Fruit fly (Drosophila melanogaster) whole organism, embryonic: ENCODE results near the gene Adh.
A peak's percentile ranks its signal among the peaks of the same experiment; 100 is the strongest.

ENCODE experiments used
- CG10267 ChIP-seq: fragments of 200-800 bp; sonication (Bioruptor generic); optimal IDR thresholded peaks from 2 replicates; lab custom pipeline; 2018; ENCODE audit warnings: missing biosample characterization, mild to moderate bottlenecking, missing genetic modification characterization, moderate library complexity
- CG10366 ChIP-seq: fragments of 200-800 bp; sonication (Bioruptor generic); IDR thresholded peaks from 2 replicates; pipeline ENCODE4 v1.3.6; 2022; ENCODE audit warnings: missing biosample characterization, missing genetic modification characterization
- CG10462 ChIP-seq: fragments of 200-800 bp; sonication (Bioruptor generic); optimal IDR thresholded peaks from 2 replicates; lab custom pipeline; 2016; ENCODE audit warnings: missing biosample characterization, missing genetic modification characterization
- CG11504 ChIP-seq: fragments of 200-800 bp; sonication (Bioruptor generic); optimal IDR thresholded peaks from 3 replicates; lab custom pipeline; 2019; ENCODE audit warnings: missing biosample characterization, mild to moderate bottlenecking, missing genetic modification characterization, moderate library complexity
- CG12071 ChIP-seq: fragments of 200-800 bp; sonication (Bioruptor generic); optimal IDR thresholded peaks from 3 replicates; lab custom pipeline; 2018; ENCODE audit warnings: missing biosample characterization, mild to moderate bottlenecking, missing genetic modification characterization
- CG13296 ChIP-seq: fragments of 200-800 bp; sonication (Bioruptor generic); optimal IDR thresholded peaks from 3 replicates; lab custom pipeline; 2018; ENCODE audit warnings: missing biosample characterization, mild to moderate bottlenecking, missing genetic modification characterization
- CG14860 ChIP-seq: fragments of 200-800 bp; sonication (Bioruptor generic); IDR thresholded peaks from 3 replicates; pipeline ENCODE4 v1.3.6; 2022; ENCODE audit warnings: missing biosample characterization, missing genetic modification characterization; ENCODE audit not compliant: partially characterized antibody
- CG16813 ChIP-seq: fragments of 200-800 bp; sonication (Bioruptor generic); IDR thresholded peaks from 3 replicates; pipeline ENCODE4 v1.3.6; 2022; ENCODE audit warnings: missing biosample characterization, missing genetic modification characterization; ENCODE audit not compliant: partially characterized antibody
- CG1792 ChIP-seq: fragments of 200-800 bp; sonication (Bioruptor generic); optimal IDR thresholded peaks from 2 replicates; lab custom pipeline; 2016; ENCODE audit warnings: missing biosample characterization, missing genetic modification characterization
- CG2129 ChIP-seq: fragments of 200-800 bp; sonication (Bioruptor generic); IDR thresholded peaks from 2 replicates; pipeline ENCODE4 v1.3.6; 2022; ENCODE audit warnings: missing biosample characterization, missing genetic modification characterization; ENCODE audit not compliant: partially characterized antibody
- CG31365 ChIP-seq: fragments of 200-800 bp; sonication (Bioruptor generic); optimal IDR thresholded peaks from 2 replicates; lab custom pipeline; 2018; ENCODE audit warnings: missing biosample characterization, mild to moderate bottlenecking, missing genetic modification characterization
- CG4820 ChIP-seq: fragments of 200-800 bp; sonication (Bioruptor generic); optimal IDR thresholded peaks from 3 replicates; lab custom pipeline; 2016; ENCODE audit warnings: missing biosample characterization, missing genetic modification characterization
- CG6854 ChIP-seq: fragments of 200-800 bp; sonication (Bioruptor generic); optimal IDR thresholded peaks from 3 replicates; lab custom pipeline; 2017; ENCODE audit warnings: missing biosample characterization, mild to moderate bottlenecking, missing genetic modification characterization
- CG7271 ChIP-seq: fragments of 200-800 bp; sonication (Bioruptor generic); optimal IDR thresholded peaks from 2 replicates; lab custom pipeline; 2018; ENCODE audit warnings: missing biosample characterization, mild to moderate bottlenecking, missing genetic modification characterization, moderate library complexity
- CG7357 ChIP-seq: fragments of 200-800 bp; sonication (Bioruptor generic); IDR thresholded peaks from 3 replicates; pipeline ENCODE4 v1.3.6; 2022; ENCODE audit warnings: missing biosample characterization, missing genetic modification characterization
- CG7745 ChIP-seq: fragments of 200-800 bp; sonication (Bioruptor generic); optimal IDR thresholded peaks from 2 replicates; lab custom pipeline; 2018; ENCODE audit warnings: missing biosample characterization, mild to moderate bottlenecking, missing genetic modification characterization, moderate library complexity
- CG7963 ChIP-seq: fragments of 200-800 bp; sonication (Bioruptor generic); IDR thresholded peaks from 3 replicates; pipeline ENCODE4 v1.3.6; 2022; ENCODE audit warnings: missing biosample characterization, missing genetic modification characterization; ENCODE audit not compliant: partially characterized antibody
- Dp ChIP-seq: fragments of 200-800 bp; sonication (Bioruptor generic); optimal IDR thresholded peaks from 2 replicates; lab custom pipeline; 2018; ENCODE audit warnings: missing biosample characterization, mild to moderate bottlenecking, missing genetic modification characterization, moderate library complexity
- Elba2 ChIP-seq: fragments of 200-800 bp; sonication (Bioruptor generic); optimal IDR thresholded peaks from 3 replicates; lab custom pipeline; 2016; ENCODE audit warnings: missing biosample characterization, missing genetic modification characterization
- Ets97D ChIP-seq: fragments of 200-800 bp; sonication (Bioruptor generic); optimal IDR thresholded peaks from 3 replicates; lab custom pipeline; 2016; ENCODE audit warnings: missing biosample characterization, missing genetic modification characterization
- Fer1 ChIP-seq: fragments of 200-800 bp; sonication (Bioruptor generic); optimal IDR thresholded peaks from 2 replicates; lab custom pipeline; 2017; ENCODE audit warnings: missing biosample characterization, mild to moderate bottlenecking, missing genetic modification characterization
- Fer2 ChIP-seq: fragments of 200-800 bp; sonication (Bioruptor generic); optimal IDR thresholded peaks from 2 replicates; lab custom pipeline; 2018; ENCODE audit warnings: missing biosample characterization, mild to moderate bottlenecking, missing genetic modification characterization, moderate library complexity
- Hr78 ChIP-seq, 2 experiments: fragments of 200-800 bp in 1 of 2; fragments of >200 bp in 1 of 2; sonication (Bioruptor generic) in 1 of 2; optimal IDR thresholded peaks; 2 replicates each; lab custom pipeline; 2017 to 2019; ENCODE audit warnings: missing biosample characterization in 2 of 2, missing genetic modification characterization in 2 of 2, mild to moderate bottlenecking in 1 of 2, moderate library complexity in 1 of 2
- Mes4 ChIP-seq: fragments of 200-800 bp; sonication (Bioruptor generic); optimal IDR thresholded peaks from 2 replicates; lab custom pipeline; 2016; ENCODE audit warnings: missing biosample characterization, missing genetic modification characterization
- NC2β ChIP-seq: fragments of 200-800 bp; sonication (Bioruptor generic); optimal IDR thresholded peaks from 2 replicates; lab custom pipeline; 2016; ENCODE audit warnings: missing biosample characterization, missing genetic modification characterization
- az2 ChIP-seq: fragments of 200-800 bp; sonication (Bioruptor generic); optimal IDR thresholded peaks from 3 replicates; lab custom pipeline; 2016; ENCODE audit warnings: missing biosample characterization, missing genetic modification characterization
- dmrt99B ChIP-seq: fragments of 200-800 bp; sonication (Bioruptor generic); optimal IDR thresholded peaks from 2 replicates; lab custom pipeline; 2018; ENCODE audit warnings: missing biosample characterization, mild to moderate bottlenecking, missing genetic modification characterization, moderate library complexity
- dysf ChIP-seq: fragments of 200-800 bp; sonication (Bioruptor generic); IDR thresholded peaks from 3 replicates; pipeline ENCODE4 v1.3.6; 2022; ENCODE audit warnings: missing biosample characterization, missing genetic modification characterization
- emc ChIP-seq: fragments of 200-800 bp; sonication (Bioruptor generic); optimal IDR thresholded peaks from 2 replicates; lab custom pipeline; 2016; ENCODE audit warnings: missing biosample characterization, missing genetic modification characterization
- exex ChIP-seq: fragments of 200-800 bp; sonication (Bioruptor generic); optimal IDR thresholded peaks from 4 replicates; lab custom pipeline; 2018; ENCODE audit warnings: missing biosample characterization, mild to moderate bottlenecking, missing genetic modification characterization, moderate library complexity
- fd64A ChIP-seq: fragments of 200-800 bp; sonication (Bioruptor generic); optimal IDR thresholded peaks from 3 replicates; lab custom pipeline; 2018; ENCODE audit warnings: missing biosample characterization, mild to moderate bottlenecking, missing genetic modification characterization
- hbn ChIP-seq: fragments of 200-800 bp; sonication (Bioruptor generic); IDR thresholded peaks from 2 replicates; pipeline ENCODE4 v1.3.6; 2022; ENCODE audit warnings: missing biosample characterization, missing genetic modification characterization; ENCODE audit not compliant: partially characterized antibody
- hkb ChIP-seq, 2 experiments: fragments of 200-800 bp in 1 of 2; fragments of >200 bp in 1 of 2; sonication (Bioruptor generic) in 1 of 2; IDR thresholded peaks in 1 of 2; optimal IDR thresholded peaks in 1 of 2; 2 replicates each; pipeline versions ENCODE4 v1.3.6 to Lab custom; 2017 to 2022; ENCODE audit warnings: missing biosample characterization in 1 of 2, missing genetic modification characterization in 1 of 2
- inv ChIP-seq: fragments of 200-800 bp; sonication (Bioruptor generic); IDR thresholded peaks from 2 replicates; pipeline ENCODE4 v1.3.6; 2022; ENCODE audit warnings: missing biosample characterization, missing genetic modification characterization; ENCODE audit not compliant: partially characterized antibody
- kay ChIP-seq: fragments of 200-800 bp; sonication (Bioruptor generic); optimal IDR thresholded peaks from 2 replicates; lab custom pipeline; 2016; ENCODE audit warnings: missing biosample characterization, missing genetic modification characterization
- kni ChIP-seq: fragments of 200-800 bp; sonication (Bioruptor generic); optimal IDR thresholded peaks from 3 replicates; lab custom pipeline; 2017; ENCODE audit warnings: mild to moderate bottlenecking, missing biosample characterization, missing genetic modification reagents, missing genetic modification characterization
- knrl ChIP-seq: fragments of 200-800 bp; sonication (Bioruptor generic); IDR thresholded peaks from 3 replicates; pipeline ENCODE4 v1.3.6; 2022; ENCODE audit warnings: missing biosample characterization, missing genetic modification characterization; ENCODE audit not compliant: partially characterized antibody
- mld ChIP-seq: fragments of 200-800 bp; sonication (Bioruptor generic); IDR thresholded peaks from 3 replicates; pipeline ENCODE4 v1.3.6; 2022; ENCODE audit warnings: missing biosample characterization, missing genetic modification characterization; ENCODE audit not compliant: partially characterized antibody
- nerfin-1 ChIP-seq: fragments of 200-800 bp; sonication (Bioruptor generic); optimal IDR thresholded peaks from 3 replicates; lab custom pipeline; 2019; ENCODE audit warnings: missing biosample characterization, mild to moderate bottlenecking, missing genetic modification characterization, moderate library complexity
- onecut ChIP-seq: fragments of 200-800 bp; sonication (Bioruptor generic); IDR thresholded peaks from 2 replicates; pipeline ENCODE4 v1.3.6; 2022; ENCODE audit warnings: missing biosample characterization, missing genetic modification characterization
- org-1 ChIP-seq: fragments of 200-800 bp; sonication (Bioruptor generic); optimal IDR thresholded peaks from 2 replicates; lab custom pipeline; 2017; ENCODE audit warnings: missing biosample characterization, missing genetic modification characterization
- sens ChIP-seq: fragments of 200-800 bp; sonication (Bioruptor generic); peaks from one replicate; lab custom pipeline; 2016; ENCODE audit warnings: missing biosample characterization, missing genetic modification characterization
- sna ChIP-seq: fragments of 200-800 bp; sonication (Bioruptor generic); IDR thresholded peaks from 2 replicates; pipeline ENCODE4 v1.3.6; 2022; ENCODE audit warnings: missing biosample characterization, missing genetic modification characterization; ENCODE audit not compliant: partially characterized antibody
- usp ChIP-seq: fragments of >200 bp; optimal IDR thresholded peaks from 2 replicates; lab custom pipeline; 2017; ENCODE audit warnings: missing biosample characterization, missing genetic modification characterization
- vvl ChIP-seq: fragments of 200-800 bp; sonication (Bioruptor generic); IDR thresholded peaks from 2 replicates; pipeline ENCODE4 v1.3.6; 2022; ENCODE audit warnings: missing biosample characterization, missing genetic modification characterization

The Adh gene

dm6 chr2L:14598357-14599057, 16.8 kb upstream of the Adh start (continued):
- TF ChIP-seq CG7357 (GFP tag; lab: Robert Waterston, UW): no peak
- TF ChIP-seq az2 (GFP tag; lab: Kevin White, UChicago): no peak
- TF ChIP-seq CG10462 (GFP tag; lab: Kevin White, UChicago): no peak
- TF ChIP-seq dysf (GFP tag; lab: Robert Waterston, UW): no peak
- no peak for TF ChIP-seq CG7745 (tag; lab: Kevin White, UChicago)
- no peak for TF ChIP-seq hkb (optimal IDR thresholded peaks at IDR 0.05; lab: Kevin White, UChicago)
- TF ChIP-seq hkb (GFP tag; IDR thresholded peaks at IDR 0.05; lab: Robert Waterston, UW): 0 out of 2 replicates have a peak, but pooled peaks have one; percentile 36
- TF ChIP-seq kay (GFP tag; lab: Kevin White, UChicago): no peak
- no peak for TF ChIP-seq Dp (GFP tag; lab: Kevin White, UChicago)
- no peak for TF ChIP-seq Hr78 (GFP tag; optimal IDR thresholded peaks at IDR 0.05; lab: Kevin White, UChicago)
- TF ChIP-seq usp (GFP tag; lab: Kevin White, UChicago): no peak
- TF ChIP-seq sens (GFP tag; lab: Kevin White, UChicago): peak; percentile 65
- no peak for TF ChIP-seq kni (GFP tag; lab: Kevin White, UChicago)
- TF ChIP-seq emc (GFP tag; lab: Kevin White, UChicago): no peak
- no peak for TF ChIP-seq CG10267 (tag; lab: Kevin White, UChicago)
- TF ChIP-seq CG31365 (tag; lab: Kevin White, UChicago): no peak
- TF ChIP-seq CG12071 (GFP tag; lab: Kevin White, UChicago): no peak
- no peak for TF ChIP-seq CG1792 (GFP tag; lab: Kevin White, UChicago)
- TF ChIP-seq Elba2 (GFP tag; lab: Kevin White, UChicago): no peak

- no peak for TF ChIP-seq CG4820 (GFP tag; lab: Kevin White, UChicago)
- TF ChIP-seq org-1 (GFP tag; lab: Kevin White, UChicago): no peak
- peak; percentile 68 for TF ChIP-seq knrl (GFP tag; lab: Robert Waterston, UW)
- no peak for TF ChIP-seq CG13296 (GFP tag; lab: Kevin White, UChicago)
- peak; percentile 6 for TF ChIP-seq CG6854 (GFP tag; lab: Kevin White, UChicago)
- TF ChIP-seq sna (GFP tag; lab: Robert Waterston, UW): peak; percentile 53
- peak; percentile 39; the same call in 1 of the 2 replicates for TF ChIP-seq hbn (GFP tag; lab: Robert Waterston, UW)
- TF ChIP-seq CG11504 (tag; lab: Kevin White, UChicago): peak; percentile 3
- peak; percentile 21; the same call in 1 of the 2 replicates for TF ChIP-seq CG2129 (GFP tag; lab: Robert Waterston, UW)
- peak; percentile 83 for TF ChIP-seq CG16813 (GFP tag; lab: Robert Waterston, UW)
- no peak for TF ChIP-seq Ets97D
- TF ChIP-seq CG10366 (GFP tag; lab: Robert Waterston, UW): no peak
- TF ChIP-seq CG14860 (GFP tag; lab: Robert Waterston, UW): peak; percentile 82; the same call in 2 of the 3 replicates
- no peak for TF ChIP-seq CG7271
- peak; percentile 66 for TF ChIP-seq CG7963 (GFP tag; lab: Robert Waterston, UW)
- no peak for TF ChIP-seq nerfin-1
- no peak for TF ChIP-seq onecut (GFP tag; lab: Robert Waterston, UW)
- TF ChIP-seq Fer1 (GFP tag; lab: Kevin White, UChicago): no peak
- TF ChIP-seq inv (GFP tag; lab: Robert Waterston, UW): peak; percentile 49; the same call in 1 of the 2 replicates
- TF ChIP-seq exex: peak; percentile 74
- TF ChIP-seq vvl (GFP tag; lab: Robert Waterston, UW): peak; percentile 44; the same call in 1 of the 2 replicates
- TF ChIP-seq NC2β: no peak
- no peak for TF ChIP-seq fd64A
- TF ChIP-seq mld: peak; percentile 82
- TF ChIP-seq Fer2 (tag; lab: Kevin White, UChicago): no peak
- TF ChIP-seq dmrt99B (tag; lab: Kevin White, UChicago): no peak
- no peak for TF ChIP-seq Mes4 (GFP tag; lab: Kevin White, UChicago)
These were observed 16.1 kb upstream of the Adh start for dm6 chr2L:14599058-14599789.
